Fruit fly (Drosophila melanogaster) whole organism, embryonic: ENCODE results near the gene sra.

Source experiments
- Awh ChIP-seq: fragments of 200-800 bp; sonication (Bioruptor generic); IDR thresholded peaks from 2 replicates; pipeline ENCODE4, ENCODE4 v1.3.6; 2022; ENCODE audit warnings: missing biosample characterization, missing genetic modification characterization
- Blimp-1 ChIP-seq: fragments of 200-800 bp; sonication (Bioruptor generic); optimal IDR thresholded peaks from 3 replicates; lab custom pipeline; 2018; ENCODE audit warnings: missing biosample characterization, missing genetic modification characterization, mild to moderate bottlenecking, moderate library complexity, missing genetic modification reagents
- C15 ChIP-seq: fragments of 200-800 bp; sonication (Bioruptor generic); IDR thresholded peaks from 3 replicates; pipeline ENCODE4 v1.3.6; 2022; ENCODE audit warnings: missing biosample characterization, missing genetic modification characterization
- CG10543 ChIP-seq: fragments of 200-800 bp; sonication (Bioruptor generic); optimal IDR thresholded peaks from 3 replicates; lab custom pipeline; 2017; ENCODE audit warnings: missing biosample characterization, mild to moderate bottlenecking, missing genetic modification characterization, moderate library complexity
- CG11247 ChIP-seq: fragments of 200-800 bp; sonication (Bioruptor generic); IDR thresholded peaks from 2 replicates; pipeline ENCODE4 v1.3.6; 2022; ENCODE audit warnings: missing biosample characterization, missing genetic modification characterization
- CG12299 ChIP-seq: fragments of 200-800 bp; sonication (Bioruptor generic); optimal IDR thresholded peaks from 2 replicates; lab custom pipeline; 2018; ENCODE audit warnings: missing biosample characterization, mild to moderate bottlenecking, missing genetic modification characterization
- CG13894 ChIP-seq: fragments of 200-800 bp; sonication (Bioruptor generic); optimal IDR thresholded peaks from 3 replicates; lab custom pipeline; 2018; ENCODE audit warnings: missing biosample characterization, mild to moderate bottlenecking, missing genetic modification characterization, moderate library complexity
- CG14710 ChIP-seq: fragments of 200-800 bp; sonication (Bioruptor generic); optimal IDR thresholded peaks from 3 replicates; lab custom pipeline; 2019; ENCODE audit warnings: missing biosample characterization, mild to moderate bottlenecking, missing genetic modification characterization, moderate library complexity
- CG15011 ChIP-seq: fragments of 200-800 bp; sonication (Bioruptor generic); optimal IDR thresholded peaks from 3 replicates; lab custom pipeline; 2018; ENCODE audit warnings: missing biosample characterization, mild to moderate bottlenecking, missing genetic modification characterization
- CG15269 ChIP-seq: fragments of 200-800 bp; sonication (Bioruptor generic); optimal IDR thresholded peaks from 2 replicates; lab custom pipeline; 2018; ENCODE audit warnings: missing biosample characterization, mild to moderate bottlenecking, missing genetic modification characterization, moderate library complexity
- CG15514 ChIP-seq: fragments of 200-800 bp; sonication (Bioruptor generic); optimal IDR thresholded peaks from 3 replicates; lab custom pipeline; 2017; ENCODE audit warnings: missing biosample characterization, missing genetic modification characterization, mild to moderate bottlenecking, moderate library complexity, missing genetic modification reagents
- CG17829 ChIP-seq: fragments of 200-800 bp; optimal IDR thresholded peaks from 2 replicates; lab custom pipeline; 2019; ENCODE audit warnings: missing biosample characterization, mild to moderate bottlenecking, missing genetic modification characterization, moderate library complexity
- CG30020 ChIP-seq: fragments of 200-800 bp; optimal IDR thresholded peaks from 2 replicates; lab custom pipeline; 2019; ENCODE audit warnings: missing biosample characterization, mild to moderate bottlenecking, missing genetic modification characterization, moderate library complexity
- CG32772 ChIP-seq: fragments of 200-800 bp; sonication (Bioruptor generic); IDR thresholded peaks from 2 replicates; pipeline ENCODE4 v1.3.6; 2022; ENCODE audit warnings: missing biosample characterization, missing genetic modification characterization
- CG33557 ChIP-seq: fragments of 200-800 bp; sonication (Bioruptor generic); optimal IDR thresholded peaks from 2 replicates; lab custom pipeline; 2019; ENCODE audit warnings: missing biosample characterization, mild to moderate bottlenecking, missing genetic modification characterization, moderate library complexity
- CG42726 ChIP-seq: fragments of 200-800 bp; sonication (Bioruptor generic); IDR thresholded peaks from 2 replicates; pipeline ENCODE4 v1.3.6; 2022; ENCODE audit warnings: missing biosample characterization, missing genetic modification characterization; ENCODE audit not compliant: partially characterized antibody
- CG5245 ChIP-seq: fragments of 200-800 bp; sonication (Bioruptor generic); optimal IDR thresholded peaks from 3 replicates; lab custom pipeline; 2016; ENCODE audit warnings: missing biosample characterization, missing genetic modification characterization
- CG6254 ChIP-seq: fragments of 200-800 bp; sonication (Bioruptor generic); optimal IDR thresholded peaks from 3 replicates; lab custom pipeline; 2017; ENCODE audit warnings: mild to moderate bottlenecking, missing biosample characterization, missing genetic modification reagents, missing genetic modification characterization
- CG7928 ChIP-seq: fragments of 200-800 bp; sonication (Bioruptor generic); optimal IDR thresholded peaks from 2 replicates; lab custom pipeline; 2017; ENCODE audit warnings: missing biosample characterization, mild to moderate bottlenecking, missing genetic modification characterization
- CG8290 ChIP-seq, 3 experiments: fragments of 200-800 bp; sonication (Bioruptor generic); optimal IDR thresholded peaks; 2 replicates each; lab custom pipeline; 2016 to 2019; ENCODE audit warnings: missing biosample characterization in 3 of 3, missing genetic modification characterization in 3 of 3, mild to moderate bottlenecking in 2 of 3, moderate library complexity in 1 of 3
- CG9215 ChIP-seq: fragments of 200-800 bp; sonication (Bioruptor generic); IDR thresholded peaks from 2 replicates; pipeline ENCODE4 v1.3.6; 2022; ENCODE audit warnings: missing biosample characterization, missing genetic modification characterization
- CkIIα-i1 ChIP-seq: fragments of 200-800 bp; sonication (Bioruptor generic); IDR thresholded peaks from 2 replicates; pipeline ENCODE4 v1.3.6; 2022; ENCODE audit warnings: missing biosample characterization, missing genetic modification characterization
- ERR ChIP-seq: fragments of 200-800 bp; sonication (Bioruptor generic); optimal IDR thresholded peaks from 2 replicates; lab custom pipeline; 2016; ENCODE audit warnings: missing biosample characterization, missing genetic modification characterization
- Hr78 ChIP-seq, 2 experiments: fragments of 200-800 bp in 1 of 2; fragments of >200 bp in 1 of 2; sonication (Bioruptor generic) in 1 of 2; optimal IDR thresholded peaks; 2 replicates each; lab custom pipeline; 2017 to 2019; ENCODE audit warnings: missing biosample characterization in 2 of 2, missing genetic modification characterization in 2 of 2, mild to moderate bottlenecking in 1 of 2, moderate library complexity in 1 of 2
- Kr ChIP-seq: fragments of 200-800 bp; sonication (Bioruptor generic); optimal IDR thresholded peaks from 2 replicates; lab custom pipeline; 2017; ENCODE audit warnings: missing biosample characterization, mild to moderate bottlenecking, missing genetic modification characterization
- Meics ChIP-seq: fragments of 200-800 bp; sonication (Bioruptor generic); optimal IDR thresholded peaks from 2 replicates; lab custom pipeline; 2017; ENCODE audit warnings: missing biosample characterization, mild to moderate bottlenecking, missing genetic modification characterization
- PHDP ChIP-seq: fragments of 200-800 bp; sonication (Bioruptor generic); optimal IDR thresholded peaks from 3 replicates; lab custom pipeline; 2018; ENCODE audit warnings: missing biosample characterization, mild to moderate bottlenecking, missing genetic modification characterization, moderate library complexity
- Pdp1 ChIP-seq, 2 experiments: fragments of 200-800 bp; sonication (Bioruptor generic); optimal IDR thresholded peaks; 3 replicates each; lab custom pipeline; 2016; ENCODE audit warnings: missing biosample characterization in 2 of 2, missing genetic modification characterization in 2 of 2, mild to moderate bottlenecking in 1 of 2, moderate library complexity in 1 of 2
- Sox100B ChIP-seq: fragments of 200-800 bp; sonication (Bioruptor generic); optimal IDR thresholded peaks from 3 replicates; lab custom pipeline; 2018; ENCODE audit warnings: missing biosample characterization, mild to moderate bottlenecking, missing genetic modification characterization
- Ssrp ChIP-seq: fragments of 200-800 bp; sonication (Bioruptor generic); optimal IDR thresholded peaks from 2 replicates; lab custom pipeline; 2018; ENCODE audit warnings: missing biosample characterization, mild to moderate bottlenecking, missing genetic modification characterization, moderate library complexity
- Tbp ChIP-seq: fragments of >200 bp; optimal IDR thresholded peaks from 2 replicates; lab custom pipeline; 2018; ENCODE audit warnings: missing biosample characterization, missing genetic modification characterization
- YL-1 ChIP-seq: fragments of 200-800 bp; sonication (Bioruptor generic); optimal IDR thresholded peaks from 3 replicates; lab custom pipeline; 2017; ENCODE audit warnings: missing biosample characterization, mild to moderate bottlenecking, missing genetic modification characterization
- abd-A ChIP-seq: fragments of 200-800 bp; sonication (Bioruptor generic); optimal IDR thresholded peaks from 3 replicates; lab custom pipeline; 2019; ENCODE audit warnings: missing biosample characterization, mild to moderate bottlenecking, missing genetic modification characterization, moderate library complexity
- fd3F ChIP-seq: fragments of 200-800 bp; sonication (Bioruptor generic); optimal IDR thresholded peaks from 2 replicates; lab custom pipeline; 2018; ENCODE audit warnings: missing biosample characterization, mild to moderate bottlenecking, missing genetic modification characterization, moderate library complexity
- ftz-f1 ChIP-seq: fragments of 200-800 bp; sonication (Bioruptor generic); optimal IDR thresholded peaks from 2 replicates; lab custom pipeline; 2016; ENCODE audit warnings: missing biosample characterization, missing genetic modification characterization
- gcm2 ChIP-seq: fragments of 200-800 bp; sonication (Bioruptor generic); optimal IDR thresholded peaks from 2 replicates; lab custom pipeline; 2016; ENCODE audit warnings: missing biosample characterization, missing genetic modification characterization
- gsb ChIP-seq: fragments of 200-800 bp; sonication (Bioruptor generic); IDR thresholded peaks from 2 replicates; pipeline ENCODE4 v1.3.6; 2022; ENCODE audit warnings: missing biosample characterization, missing genetic modification characterization
- kay ChIP-seq: fragments of 200-800 bp; sonication (Bioruptor generic); optimal IDR thresholded peaks from 2 replicates; lab custom pipeline; 2016; ENCODE audit warnings: missing biosample characterization, missing genetic modification characterization
- knrl ChIP-seq: fragments of 200-800 bp; sonication (Bioruptor generic); IDR thresholded peaks from 3 replicates; pipeline ENCODE4 v1.3.6; 2022; ENCODE audit warnings: missing biosample characterization, missing genetic modification characterization; ENCODE audit not compliant: partially characterized antibody
- lab ChIP-seq: fragments of 200-800 bp; sonication (Bioruptor generic); optimal IDR thresholded peaks from 3 replicates; lab custom pipeline; 2017; ENCODE audit warnings: missing biosample characterization, missing genetic modification characterization, mild to moderate bottlenecking, moderate library complexity, missing genetic modification reagents
- luna ChIP-seq: fragments of 200-800 bp; sonication (Bioruptor generic); optimal IDR thresholded peaks from 2 replicates; lab custom pipeline; 2016; ENCODE audit warnings: missing biosample characterization, missing genetic modification characterization
- maf-S ChIP-seq: fragments of 200-800 bp; sonication (Bioruptor generic); optimal IDR thresholded peaks from 2 replicates; lab custom pipeline; 2016; ENCODE audit warnings: missing biosample characterization, missing genetic modification characterization
- onecut ChIP-seq: fragments of 200-800 bp; sonication (Bioruptor generic); IDR thresholded peaks from 2 replicates; pipeline ENCODE4 v1.3.6; 2022; ENCODE audit warnings: missing biosample characterization, missing genetic modification characterization
- p53 ChIP-seq: fragments of 200-800 bp; sonication (Bioruptor generic); optimal IDR thresholded peaks from 2 replicates; lab custom pipeline; 2016; ENCODE audit warnings: missing biosample characterization, missing genetic modification characterization
- pzg ChIP-seq: fragments of 200-800 bp; sonication (Bioruptor generic); optimal IDR thresholded peaks from 3 replicates; lab custom pipeline; 2018; ENCODE audit warnings: missing biosample characterization, mild to moderate bottlenecking, missing genetic modification characterization, moderate library complexity
- row ChIP-seq: fragments of 200-800 bp; sonication (Bioruptor generic); IDR thresholded peaks from 3 replicates; pipeline ENCODE4 v1.3.6; 2022; ENCODE audit warnings: missing biosample characterization, missing genetic modification characterization
- sob ChIP-seq: fragments of 200-800 bp; sonication (Bioruptor generic); IDR thresholded peaks from 2 replicates; pipeline ENCODE4 v1.3.6; 2022; ENCODE audit warnings: missing biosample characterization, missing genetic modification characterization
- sug ChIP-seq: fragments of 200-800 bp; optimal IDR thresholded peaks from 2 replicates; lab custom pipeline; 2019; ENCODE audit warnings: missing biosample characterization, mild to moderate bottlenecking, missing genetic modification characterization, moderate library complexity
- zfh1 ChIP-seq: fragments of 200-800 bp; sonication (Bioruptor generic); IDR thresholded peaks from 3 replicates; pipeline ENCODE4 v1.3.6; 2022; ENCODE audit warnings: missing biosample characterization, missing genetic modification characterization

sra gene

dm6 chr3R:16230080-16230670 lies 43.4 kb downstream of the sra start (continued):
- no peak for TF ChIP-seq CG8290 (GFP tag; optimal IDR thresholded peaks at IDR 0.05; lab: Kevin White, UChicago)
- TF ChIP-seq CG8290 (tag; optimal IDR thresholded peaks at IDR 0.05; lab: Kevin White, UChicago) = peak in 1 of 2 experiments; percentile 4
- TF ChIP-seq CG42726 (GFP tag; lab: Robert Waterston, UW) = no peak
- peak; percentile 23 for TF ChIP-seq CG13894
- no peak for TF ChIP-seq CG32772 (GFP tag; lab: Robert Waterston, UW)
- TF ChIP-seq Blimp-1 (GFP tag; lab: Kevin White, UChicago) = peak; percentile 85
- no peak for TF ChIP-seq Tbp
- no peak for TF ChIP-seq CG12299 (tag; lab: Kevin White, UChicago)
- TF ChIP-seq CG15269 = peak; percentile 16
- TF ChIP-seq onecut = no peak
- TF ChIP-seq gcm2 = no peak
- TF ChIP-seq ftz-f1 (GFP tag; lab: Kevin White, UChicago) = peak; percentile 67
- peak; percentile 1 for TF ChIP-seq maf-S (GFP tag; lab: Kevin White, UChicago)
- no peak for TF ChIP-seq CG30020 (tag; lab: Kevin White, UChicago)
- no peak for TF ChIP-seq pzg (GFP tag; lab: Kevin White, UChicago)
- no peak for TF ChIP-seq CG14710 (tag; lab: Kevin White, UChicago)
- peak in 1 of 2 experiments; percentile 29 for TF ChIP-seq Hr78 (GFP tag; optimal IDR thresholded peaks at IDR 0.05; lab: Kevin White, UChicago)
- TF ChIP-seq C15 (GFP tag; lab: Robert Waterston, UW) = no peak
- TF ChIP-seq p53 (GFP tag; lab: Kevin White, UChicago) = no peak
- TF ChIP-seq CG9215 = no peak
- peak; percentile 7 for TF ChIP-seq ERR
- peak; percentile 44 for TF ChIP-seq lab
- TF ChIP-seq PHDP (tag; lab: Kevin White, UChicago) = no peak
- no peak for TF ChIP-seq CG7928 (GFP tag; lab: Kevin White, UChicago)
- no peak for TF ChIP-seq Kr (GFP tag; lab: Kevin White, UChicago)
- peak; percentile 94 for TF ChIP-seq sug (tag; lab: Kevin White, UChicago)
- no peak for TF ChIP-seq row
- TF ChIP-seq Pdp1 (GFP tag; optimal IDR thresholded peaks at IDR 0.05; lab: Kevin White, UChicago) = peak in 1 of 2 experiments; percentile 95
- no peak for TF ChIP-seq CG15514 (GFP tag; lab: Kevin White, UChicago)
- TF ChIP-seq Meics (GFP tag; lab: Kevin White, UChicago) = no peak
- no peak for TF ChIP-seq fd3F (GFP tag; lab: Kevin White, UChicago)
- no peak for TF ChIP-seq Ssrp
- TF ChIP-seq CG33557 = no peak
- no peak for TF ChIP-seq YL-1 (GFP tag; lab: Kevin White, UChicago)
- no peak for TF ChIP-seq knrl (GFP tag; lab: Robert Waterston, UW)
- TF ChIP-seq gsb = no peak
- peak; percentile 95 for TF ChIP-seq abd-A (tag; lab: Kevin White, UChicago)
- peak; percentile 76 for TF ChIP-seq CG10543 (GFP tag; lab: Kevin White, UChicago)
- no peak for TF ChIP-seq CG15011 (GFP tag; lab: Kevin White, UChicago)
- TF ChIP-seq Awh (GFP tag; lab: Robert Waterston, UW) = no peak
- TF ChIP-seq Sox100B (GFP tag; lab: Kevin White, UChicago) = no peak
- no peak for TF ChIP-seq CG17829
- TF ChIP-seq zfh1 = no peak
- no peak for TF ChIP-seq CG11247 (GFP tag; lab: Robert Waterston, UW)
- peak; percentile 56 for TF ChIP-seq kay (GFP tag; lab: Kevin White, UChicago)
- TF ChIP-seq CG5245 (GFP tag; lab: Kevin White, UChicago) = no peak
- TF ChIP-seq CkIIα-i1 (GFP tag; lab: Robert Waterston, UW) = no peak
- no peak for TF ChIP-seq luna
- TF ChIP-seq sob = no peak
- no peak for TF ChIP-seq CG6254 (GFP tag; lab: Kevin White, UChicago)
